Fruit fly (Drosophila melanogaster) whole organism, adult: ENCODE results near the gene STUB1.

Experiments
- CG7101 ChIP-seq: fragments of 200-800 bp; sonication (Bioruptor generic); optimal IDR thresholded peaks from 2 replicates; lab custom pipeline; 2018; ENCODE audit warnings: missing biosample characterization, mild to moderate bottlenecking, missing genetic modification characterization, moderate library complexity
- toe ChIP-seq: fragments of 200-800 bp; sonication (Bioruptor generic); optimal IDR thresholded peaks from 2 replicates; lab custom pipeline; 2016; ENCODE audit warnings: missing biosample characterization, missing genetic modification characterization

- TF ChIP-seq toe (GFP tag; lab: Kevin White, UChicago) = no peak
- TF ChIP-seq CG7101 = no peak
Observed at dm6 chr2L:10395642-10396487, 41.5 kb upstream of the STUB1 start, which contains the start of gene Mdh1.
